Worm (Caenorhabditis elegans): Measurements from ENCODE around the gene srd-48.

DNA sequence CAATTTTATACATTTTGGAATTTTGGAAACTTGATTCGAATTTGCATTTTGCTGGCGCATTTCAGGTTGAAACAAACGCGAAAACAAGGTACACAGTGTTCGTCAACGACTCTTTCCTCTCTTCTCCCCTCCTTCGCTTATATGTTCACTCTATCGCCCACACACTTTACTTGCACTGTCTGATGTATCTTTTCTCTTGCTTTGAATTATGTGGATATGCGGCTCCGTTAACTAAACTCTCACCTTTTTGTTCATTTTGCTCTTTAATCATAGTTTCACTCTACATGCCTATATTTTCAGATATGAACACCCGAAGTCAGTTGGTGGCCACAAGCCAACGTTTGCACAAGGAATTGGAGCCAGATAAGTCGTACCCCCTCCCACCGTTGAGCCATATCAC is 41.6 kb upstream of the srd-48 start, which contains the start of gene W06D11.1:
- no peak for TF ChIP-seq ama-1 (optimal IDR thresholded peaks at IDR 0.05)
- no peak for TF ChIP-seq ama-1 (GFP tag; optimal IDR thresholded peaks at IDR 0.05)
- no peak for TF ChIP-seq egl-44 (GFP tag; IDR thresholded peaks at IDR 0.05)
- no peak for TF ChIP-seq nhr-120 (GFP tag; IDR thresholded peaks at IDR 0.05)
- no peak for TF ChIP-seq ztf-28 (GFP tag; IDR thresholded peaks at IDR 0.05)
- TF ChIP-seq lsy-27 (tag; optimal IDR thresholded peaks at IDR 0.05; ENCODE audit: borderline replicate concordance, insufficient read depth) = no peak
- TF ChIP-seq ztf-3 (GFP tag; optimal IDR thresholded peaks at IDR 0.05) = no peak
- TF ChIP-seq ceh-91 (GFP tag; IDR thresholded peaks at IDR 0.05) = no peak
- TF ChIP-seq F49E8.2 (tag; optimal IDR thresholded peaks at IDR 0.05; ENCODE audit: insufficient read depth) = no peak
- no peak for TF ChIP-seq unc-130 (GFP tag; optimal IDR thresholded peaks at IDR 0.05)

All from whole organism, young adult.